Worm (Caenorhabditis elegans) whole organism, L2 larva: ENCODE data around the gene Y53G8AL.4.

Experiments
- ceh-16 ChIP-seq: fragments of 150-350 bp; optimal IDR thresholded peaks from 2 replicates; lab custom pipeline; 2014; ENCODE audit warnings: missing biosample characterization, missing genetic modification characterization
- unc-55 ChIP-seq: fragments of 150-350 bp; sonication (generic microtip); optimal IDR thresholded peaks from 3 replicates; lab custom pipeline; 2014; ENCODE audit warnings: missing biosample characterization, missing genetic modification reagents, missing genetic modification characterization

ce11 chrIII:3255023-3255422, 4.6 kb upstream of the Y53G8AL.4 start:
- TF ChIP-seq unc-55 (GFP tag; lab: Kevin White, UChicago) (no peak), ceh-16 (no peak)
